Fruit fly (Drosophila melanogaster) whole organism, embryonic: Measurements from ENCODE around the gene Or83a.

ENCODE experiments used
- Ada2b ChIP-seq: fragments of 200-800 bp; sonication (Bioruptor generic); IDR thresholded peaks from 2 replicates; pipeline ENCODE4 v1.3.6; 2022; ENCODE audit warnings: missing biosample characterization, missing genetic modification characterization
- Atf3 ChIP-seq: fragments of 200-800 bp; sonication (Bioruptor generic); optimal IDR thresholded peaks from 3 replicates; lab custom pipeline; 2016; ENCODE audit warnings: missing biosample characterization, missing genetic modification characterization
- B-H2 ChIP-seq: fragments of 200-800 bp; sonication (Bioruptor generic); optimal IDR thresholded peaks from 2 replicates; lab custom pipeline; 2018; ENCODE audit warnings: missing biosample characterization, mild to moderate bottlenecking, missing genetic modification characterization
- Bdp1 ChIP-seq: fragments of 200-800 bp; sonication (Bioruptor generic); optimal IDR thresholded peaks from 3 replicates; lab custom pipeline; 2016; ENCODE audit warnings: missing biosample characterization, missing genetic modification characterization
- CG10209 ChIP-seq: fragments of 200-800 bp; sonication (Bioruptor generic); optimal IDR thresholded peaks from 3 replicates; lab custom pipeline; 2017; ENCODE audit warnings: missing biosample characterization, mild to moderate bottlenecking, missing genetic modification characterization, missing genetic modification reagents
- CG15073 ChIP-seq: fragments of 200-800 bp; sonication (Bioruptor generic); optimal IDR thresholded peaks from 2 replicates; lab custom pipeline; 2016; ENCODE audit warnings: missing biosample characterization, missing genetic modification characterization
- CG17802 ChIP-seq: fragments of 200-800 bp; sonication (Bioruptor generic); optimal IDR thresholded peaks from 2 replicates; lab custom pipeline; 2018; ENCODE audit warnings: missing biosample characterization, mild to moderate bottlenecking, missing genetic modification characterization, moderate library complexity
- CG18599 ChIP-seq: fragments of 200-800 bp; sonication (Bioruptor generic); optimal IDR thresholded peaks from 3 replicates; lab custom pipeline; 2017; ENCODE audit warnings: missing biosample characterization, missing genetic modification characterization, mild to moderate bottlenecking, moderate library complexity, missing genetic modification reagents
- CG18764 ChIP-seq: fragments of 200-800 bp; sonication (Bioruptor generic); optimal IDR thresholded peaks from 3 replicates; lab custom pipeline; 2016; ENCODE audit warnings: missing biosample characterization, missing genetic modification characterization
- CG2678 ChIP-seq: fragments of 200-800 bp; sonication (Bioruptor generic); optimal IDR thresholded peaks from 3 replicates; lab custom pipeline; 2019; ENCODE audit warnings: missing biosample characterization, mild to moderate bottlenecking, missing genetic modification characterization, moderate library complexity
- CG31224 ChIP-seq: fragments of 200-800 bp; sonication (Bioruptor generic); IDR thresholded peaks from 2 replicates; pipeline ENCODE4 v1.3.6; 2022; ENCODE audit warnings: missing biosample characterization, missing genetic modification characterization
- CG32772 ChIP-seq: fragments of 200-800 bp; sonication (Bioruptor generic); IDR thresholded peaks from 2 replicates; pipeline ENCODE4 v1.3.6; 2022; ENCODE audit warnings: missing biosample characterization, missing genetic modification characterization
- CG3281 ChIP-seq: fragments of 200-800 bp; sonication (Bioruptor generic); optimal IDR thresholded peaks from 3 replicates; lab custom pipeline; 2017; ENCODE audit warnings: missing biosample characterization, mild to moderate bottlenecking, missing genetic modification characterization
- CG3838 ChIP-seq: fragments of 200-800 bp; sonication (Bioruptor generic); optimal IDR thresholded peaks from 3 replicates; lab custom pipeline; 2016; ENCODE audit warnings: missing biosample characterization, missing genetic modification characterization
- CG4404 ChIP-seq: fragments of 200-800 bp; sonication (Bioruptor generic); IDR thresholded peaks from 2 replicates; pipeline ENCODE4 v1.3.6; 2022; ENCODE audit warnings: missing biosample characterization, missing genetic modification characterization
- CG4424 ChIP-seq: fragments of 200-800 bp; sonication (Bioruptor generic); optimal IDR thresholded peaks from 3 replicates; lab custom pipeline; 2016; ENCODE audit warnings: missing biosample characterization, missing genetic modification characterization
- CG6765 ChIP-seq: fragments of 200-800 bp; sonication (Bioruptor generic); optimal IDR thresholded peaks from 3 replicates; lab custom pipeline; 2017; ENCODE audit warnings: missing biosample characterization, mild to moderate bottlenecking, missing genetic modification characterization
- CoRest ChIP-seq: fragments of 200-800 bp; sonication (Bioruptor generic); optimal IDR thresholded peaks from 3 replicates; lab custom pipeline; 2018; ENCODE audit warnings: missing biosample characterization, mild to moderate bottlenecking, missing genetic modification characterization, moderate library complexity
- Dll ChIP-seq: fragments of 200-800 bp; sonication (Bioruptor generic); IDR thresholded peaks from 4 replicates; pipeline ENCODE4 v1.3.6; 2022; ENCODE audit warnings: missing biosample characterization, missing genetic modification characterization; ENCODE audit not compliant: partially characterized antibody
- Hmx ChIP-seq: fragments of 200-800 bp; sonication (Bioruptor generic); optimal IDR thresholded peaks from 2 replicates; lab custom pipeline; 2016; ENCODE audit warnings: missing biosample characterization, missing genetic modification characterization
- Jarid2 ChIP-seq: fragments of 200-800 bp; sonication (Bioruptor generic); optimal IDR thresholded peaks from 3 replicates; lab custom pipeline; 2017; ENCODE audit warnings: mild to moderate bottlenecking, missing biosample characterization, missing genetic modification reagents, missing genetic modification characterization
- Kr ChIP-seq: fragments of 200-800 bp; sonication (Bioruptor generic); optimal IDR thresholded peaks from 2 replicates; lab custom pipeline; 2017; ENCODE audit warnings: missing biosample characterization, mild to moderate bottlenecking, missing genetic modification characterization
- Oaz ChIP-seq: fragments of 200-800 bp; sonication (Bioruptor generic); IDR thresholded peaks from 2 replicates; pipeline ENCODE4 v1.3.6; 2022; ENCODE audit warnings: missing biosample characterization, missing genetic modification characterization
- Opbp ChIP-seq: fragments of 200-800 bp; sonication (Bioruptor generic); IDR thresholded peaks from 3 replicates; pipeline ENCODE4 v1.3.6; 2022; ENCODE audit warnings: missing biosample characterization, missing genetic modification characterization; ENCODE audit not compliant: partially characterized antibody
- Six4 ChIP-seq: fragments of 200-800 bp; sonication (Bioruptor generic); optimal IDR thresholded peaks from 2 replicates; lab custom pipeline; 2016; ENCODE audit warnings: missing biosample characterization, missing genetic modification characterization
- aop ChIP-seq: fragments of 200-800 bp; sonication (Bioruptor generic); IDR thresholded peaks from 2 replicates; pipeline ENCODE4 v1.3.6; 2022; ENCODE audit warnings: missing biosample characterization, missing genetic modification characterization
- ato ChIP-seq: fragments of 200-800 bp; sonication (Bioruptor generic); IDR thresholded peaks from 2 replicates; pipeline ENCODE4 v1.3.6; 2022; ENCODE audit warnings: missing biosample characterization, missing genetic modification characterization; ENCODE audit not compliant: partially characterized antibody
- bcd ChIP-seq: fragments of 200-800 bp; sonication (Bioruptor generic); optimal IDR thresholded peaks from 2 replicates; lab custom pipeline; 2017; ENCODE audit warnings: missing biosample characterization, mild to moderate bottlenecking, missing genetic modification characterization
- ci ChIP-seq: fragments of 200-800 bp; sonication (Bioruptor generic); IDR thresholded peaks from 3 replicates; pipeline ENCODE4 v1.3.6; 2022; ENCODE audit warnings: missing biosample characterization, missing genetic modification characterization
- croc ChIP-seq: fragments of 200-800 bp; sonication (Bioruptor generic); conservative IDR thresholded peaks from 3 replicates; pipeline ENCODE4 v1.3.6; 2022; ENCODE audit warnings: missing biosample characterization, missing genetic modification characterization
- danr ChIP-seq: fragments of 200-800 bp; sonication (Bioruptor generic); IDR thresholded peaks from 2 replicates; pipeline ENCODE4 v1.3.6; 2022; ENCODE audit warnings: missing biosample characterization, missing genetic modification characterization
- dati ChIP-seq: fragments of 200-800 bp; sonication (Bioruptor generic); IDR thresholded peaks from 2 replicates; pipeline ENCODE4 v1.3.6; 2022; ENCODE audit warnings: missing biosample characterization, missing genetic modification characterization
- dimm ChIP-seq: fragments of 200-800 bp; sonication (Bioruptor generic); IDR thresholded peaks from 2 replicates; pipeline ENCODE4 v1.3.6; 2022; ENCODE audit warnings: missing biosample characterization, missing genetic modification characterization
- ewg ChIP-seq: fragments of 200-800 bp; sonication (Bioruptor generic); optimal IDR thresholded peaks from 3 replicates; lab custom pipeline; 2017; ENCODE audit warnings: mild to moderate bottlenecking, missing biosample characterization, missing genetic modification reagents, missing genetic modification characterization
- hth ChIP-seq: fragments of >200 bp; optimal IDR thresholded peaks from 2 replicates; lab custom pipeline; 2017; ENCODE audit warnings: inconsistent platforms
- kay ChIP-seq: fragments of 200-800 bp; sonication (Bioruptor generic); optimal IDR thresholded peaks from 2 replicates; lab custom pipeline; 2016; ENCODE audit warnings: missing biosample characterization, missing genetic modification characterization
- knrl ChIP-seq: fragments of 200-800 bp; sonication (Bioruptor generic); IDR thresholded peaks from 3 replicates; pipeline ENCODE4 v1.3.6; 2022; ENCODE audit warnings: missing biosample characterization, missing genetic modification characterization; ENCODE audit not compliant: partially characterized antibody
- lmd ChIP-seq: fragments of 200-800 bp; sonication (Bioruptor generic); IDR thresholded peaks from 2 replicates; pipeline ENCODE4 v1.3.6; 2022; ENCODE audit warnings: missing biosample characterization, missing genetic modification characterization
- mld ChIP-seq: fragments of 200-800 bp; sonication (Bioruptor generic); IDR thresholded peaks from 3 replicates; pipeline ENCODE4 v1.3.6; 2022; ENCODE audit warnings: missing biosample characterization, missing genetic modification characterization; ENCODE audit not compliant: partially characterized antibody
- prd ChIP-seq, 3 experiments: fragments of >200 bp in 2 of 3; fragments of 200-800 bp in 1 of 3; sonication (Bioruptor generic) in 1 of 3; optimal IDR thresholded peaks in 2 of 3; IDR thresholded peaks in 1 of 3; 2 replicates in 2 of 3; 3 replicates in 1 of 3; pipeline versions ENCODE4 v1.3.6 to Lab custom; 2017 to 2022; ENCODE audit warnings: missing biosample characterization in 1 of 3, missing genetic modification characterization in 1 of 3
- tna ChIP-seq: fragments of 200-800 bp; sonication (Bioruptor generic); IDR thresholded peaks from 2 replicates; pipeline ENCODE4 v1.3.6; 2022; ENCODE audit warnings: missing biosample characterization, missing genetic modification characterization; ENCODE audit not compliant: partially characterized antibody
- unc-4 ChIP-seq: fragments of 200-800 bp; sonication (Bioruptor generic); IDR thresholded peaks from 2 replicates; pipeline ENCODE4 v1.3.6; 2022; ENCODE audit warnings: missing biosample characterization, missing genetic modification characterization; ENCODE audit not compliant: partially characterized antibody

The Or83a gene

dm6 chr3R:5387996-5388395 lies 11.0 kb downstream of the Or83a start (continued):
- TF ChIP-seq ewg (GFP tag; lab: Kevin White, UChicago) (peak; percentile 81), CG31224 (GFP tag; lab: Robert Waterston, UW) (no peak), prd (optimal IDR thresholded peaks at IDR 0.05; lab: Kevin White, UChicago) (no peak), prd (GFP tag; IDR thresholded peaks at IDR 0.05; lab: Robert Waterston, UW) (no peak), CG18599 (GFP tag; lab: Kevin White, UChicago) (no peak), Hmx (GFP tag; lab: Kevin White, UChicago) (no peak), ato (0 out of 2 replicates have a peak, but pooled peaks have one; percentile 17), B-H2 (GFP tag; lab: Kevin White, UChicago) (no peak), dimm (no peak), CG32772 (GFP tag; lab: Robert Waterston, UW) (no peak), CG4404 (GFP tag; lab: Robert Waterston, UW) (no peak), lmd (GFP tag; lab: Robert Waterston, UW) (no peak), Oaz (GFP tag; lab: Robert Waterston, UW) (no peak), CG2678 (no peak), ci (GFP tag; lab: Robert Waterston, UW) (no peak), CG3838 (GFP tag; lab: Kevin White, UChicago) (no peak), CG17802 (tag; lab: Kevin White, UChicago) (no peak), CG18764 (no peak), mld (GFP tag; lab: Robert Waterston, UW) (no peak), Kr (no peak), dati (GFP tag; lab: Robert Waterston, UW) (no peak), CG10209 (GFP tag; lab: Kevin White, UChicago) (no peak), hth (lab: Kevin White, UChicago) (no peak), danr (GFP tag; lab: Robert Waterston, UW) (no peak), Bdp1 (GFP tag; lab: Kevin White, UChicago) (peak; percentile 93), croc (GFP tag; lab: Robert Waterston, UW) (no peak), CG3281 (GFP tag; lab: Kevin White, UChicago) (no peak), CoRest (no peak), kay (GFP tag; lab: Kevin White, UChicago) (no peak), Jarid2 (GFP tag; lab: Kevin White, UChicago) (no peak), Ada2b (GFP tag; lab: Robert Waterston, UW) (no peak), knrl (GFP tag; lab: Robert Waterston, UW) (0 out of 3 replicates have a peak, but pooled peaks have one; percentile 15), aop (no peak), Opbp (GFP tag; lab: Robert Waterston, UW) (0 out of 3 replicates have a peak, but pooled peaks have one; percentile 42), CG4424 (GFP tag; lab: Kevin White, UChicago) (no peak), unc-4 (GFP tag; lab: Robert Waterston, UW) (0 out of 2 replicates have a peak, but pooled peaks have one; percentile 36), CG6765 (GFP tag; lab: Kevin White, UChicago) (no peak), bcd (GFP tag; lab: Kevin White, UChicago) (no peak), Dll (GFP tag; lab: Robert Waterston, UW) (no peak), Six4 (GFP tag; lab: Kevin White, UChicago) (no peak), Atf3 (GFP tag; lab: Kevin White, UChicago) (no peak), tna (no peak), CG15073 (no peak)
- TF ChIP-seq, all 482 proteins: peak for 14
